Worm (Caenorhabditis elegans) whole organism, L4/young adult: Measurements from ENCODE around the gene srh-301.
"Not testable (repeated sequence)": the region's sequence is repeated elsewhere in the genome, so short reads cannot be mapped to it uniquely, and the experiment has no call there.

Experiments used
- W03F9.2 ChIP-seq: fragments of 150-350 bp; optimal IDR thresholded peaks from 2 replicates; lab custom pipeline; 2014; ENCODE audit warnings: missing biosample characterization, missing genetic modification characterization
- dao-5 ChIP-seq: sonication (generic microtip); optimal IDR thresholded peaks from 2 replicates; lab custom pipeline; 2016; ENCODE audit warnings: missing genotype, missing genetic modification characterization, moderate library complexity, missing compliant biosample characterization
- him-1 ChIP-seq: sonication (generic microtip); optimal IDR thresholded peaks from 2 replicates; lab custom pipeline; 2016; ENCODE audit warnings: missing genotype, missing genetic modification reagents, missing genetic modification characterization, missing compliant biosample characterization

srh-301 gene

DNA sequence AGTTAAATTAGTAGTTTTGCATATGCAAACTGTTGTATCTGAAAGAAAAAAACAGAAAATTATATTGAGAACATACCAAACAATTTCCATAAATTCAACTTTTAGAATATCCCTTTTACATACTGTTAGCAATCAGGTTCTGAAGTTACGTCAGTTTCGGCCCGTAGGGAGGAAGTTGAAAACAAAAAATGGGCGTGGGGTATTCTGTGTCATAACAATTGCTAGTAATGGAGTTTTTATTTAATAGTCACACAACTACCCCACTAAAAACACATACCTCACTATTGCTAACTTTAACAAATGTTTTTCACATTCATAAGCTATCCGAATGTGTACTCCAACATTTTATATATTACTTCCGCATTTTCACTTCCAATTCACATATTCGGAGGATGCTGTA is 2.9 kb upstream of the srh-301 start, which contains the start of gene srh-300:
TSS of gene srh-300 (plus strand) at position 301 of the 400 bp plus-strand sequence.
- no peak for TF ChIP-seq W03F9.2 (tag; lab: Kevin White, UChicago)
- TF ChIP-seq him-1 (tag; lab: Kevin White, UChicago): no peak
- TF ChIP-seq dao-5: no peak

DNA sequence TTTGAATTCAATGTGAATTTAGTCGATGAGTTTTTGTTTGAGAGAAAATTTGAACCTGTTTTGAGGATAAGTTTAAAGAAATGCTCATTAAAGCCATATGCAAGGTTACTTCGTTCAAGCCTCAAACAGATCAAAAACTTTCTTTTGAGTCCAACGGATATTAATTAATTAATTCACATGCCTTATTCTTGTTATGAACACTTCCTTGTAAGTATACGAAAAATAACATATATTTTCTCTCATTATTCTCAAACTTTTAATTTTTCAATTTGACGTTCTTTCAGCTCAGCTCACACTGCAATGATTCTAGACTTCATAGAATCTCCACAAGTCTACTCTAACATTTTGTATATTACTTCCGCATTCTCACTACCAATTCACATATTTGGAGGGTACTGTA is 3.6 kb downstream of the srh-301 start, which contains the start of gene srh-304:
TSS of gene srh-304 (plus strand) at position 301 of the 400 bp plus-strand sequence.
- TF ChIP-seq him-1 (tag; lab: Kevin White, UChicago) (no peak), dao-5 (no peak), W03F9.2 (tag; lab: Kevin White, UChicago) (no peak)

DNA sequence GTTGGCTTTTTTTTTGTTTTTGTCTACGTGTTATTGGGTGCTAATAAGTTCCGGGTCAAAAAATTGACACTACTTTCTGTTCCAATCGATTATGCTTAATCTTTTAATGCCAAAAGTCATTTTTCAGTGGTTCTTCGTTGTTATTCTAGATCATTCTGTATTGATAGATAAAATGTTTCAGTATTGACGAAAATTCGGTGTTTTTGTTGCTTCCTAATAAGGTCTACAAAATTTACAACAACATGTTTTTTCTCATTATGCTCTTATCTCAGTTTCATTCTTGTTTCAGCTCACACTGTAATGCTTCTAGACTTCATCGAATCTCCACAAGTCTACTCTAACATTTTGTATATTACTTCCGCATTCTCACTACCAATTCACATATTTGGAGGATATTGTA is 6.6 kb downstream of the srh-301 start, which contains the start of gene srh-303:
TSS of gene srh-303 (plus strand) at position 301 of the 400 bp plus-strand sequence.
- TF ChIP-seq dao-5 (no peak), W03F9.2 (tag; lab: Kevin White, UChicago) (no peak), him-1 (tag; lab: Kevin White, UChicago) (no peak)

DNA sequence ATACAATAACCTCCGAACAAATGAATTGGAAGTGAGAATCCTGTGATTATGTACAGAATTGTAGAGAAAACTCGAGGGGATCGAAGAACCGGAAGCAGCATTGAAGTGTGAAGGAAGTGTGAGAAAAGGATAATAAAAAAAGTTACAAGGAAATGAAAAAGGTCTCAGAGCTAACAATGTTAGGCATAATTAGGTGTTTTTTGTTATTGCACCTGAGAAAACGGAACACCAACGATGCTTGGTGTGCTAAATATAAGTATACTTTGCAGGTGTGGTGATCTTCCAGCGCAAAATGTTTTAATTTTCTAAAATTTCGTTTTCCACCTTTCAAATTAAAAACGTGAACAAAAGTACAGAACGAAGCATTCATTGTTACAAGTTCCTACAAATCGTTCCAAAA is 19.4 kb downstream of the srh-301 start, which contains the start of gene srh-286:
TSS of gene srh-286 (minus strand) at position 101 of the 400 bp plus-strand sequence.
- TF ChIP-seq him-1 (tag; lab: Kevin White, UChicago): no peak
- TF ChIP-seq dao-5: no peak
- no peak for TF ChIP-seq W03F9.2 (tag; lab: Kevin White, UChicago)

DNA sequence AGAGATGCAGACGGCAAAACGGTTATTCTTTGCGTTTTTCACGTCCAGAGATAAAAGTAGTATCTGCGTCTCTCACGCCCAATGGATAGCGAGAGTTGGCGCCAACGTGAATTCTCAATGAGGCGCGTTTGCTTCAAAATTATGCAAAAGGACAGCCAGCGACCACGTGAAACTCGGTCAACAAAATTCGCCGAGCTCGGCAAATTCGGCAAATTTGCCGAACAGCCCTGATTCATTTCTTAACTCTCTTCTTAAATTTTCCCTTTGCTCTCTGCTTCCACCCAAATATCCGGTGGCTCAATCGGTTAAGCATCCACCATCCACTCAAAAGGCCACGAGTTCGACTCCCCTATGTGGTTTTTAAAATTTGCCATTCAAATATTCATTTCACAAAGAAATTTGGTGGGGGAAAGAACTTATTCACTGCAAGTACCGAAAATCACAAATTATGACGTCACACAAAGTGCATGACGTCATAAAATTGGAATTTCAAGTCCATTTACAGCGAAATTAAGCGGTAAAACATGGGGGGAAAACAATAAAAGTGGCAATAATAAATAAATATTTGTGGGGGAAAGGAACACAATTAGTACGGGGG is 20.8 kb downstream of the srh-301 start:
- TF ChIP-seq dao-5: no peak
- TF ChIP-seq W03F9.2 (tag; lab: Kevin White, UChicago): no peak
- no peak for TF ChIP-seq him-1 (tag; lab: Kevin White, UChicago)

DNA sequence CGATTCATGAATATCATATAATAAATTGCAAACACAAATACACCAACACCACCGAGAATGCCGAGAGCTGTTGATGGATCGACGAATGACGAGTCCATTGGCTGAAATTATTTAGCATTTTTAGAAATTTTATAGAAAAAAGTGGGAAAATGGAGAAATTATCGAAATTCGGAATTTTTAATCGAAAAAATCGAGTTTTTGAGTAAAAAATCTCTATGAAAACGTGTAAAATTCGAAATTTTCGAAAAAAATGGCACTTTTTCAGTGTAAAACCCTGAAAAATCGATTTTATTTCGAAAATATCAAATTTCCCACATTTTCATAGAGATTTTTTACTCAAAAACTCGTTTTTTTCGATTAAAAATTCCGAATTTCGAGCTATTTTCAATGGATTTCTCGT is 31.2 kb downstream of the srh-301 start, which contains the start of gene tcc-1:
TSS of gene tcc-1 (minus strand) at position 101 of the 400 bp plus-strand sequence.
- no peak for TF ChIP-seq him-1 (tag; lab: Kevin White, UChicago)
- no peak for TF ChIP-seq dao-5
- no peak for TF ChIP-seq W03F9.2 (tag; lab: Kevin White, UChicago)

DNA sequence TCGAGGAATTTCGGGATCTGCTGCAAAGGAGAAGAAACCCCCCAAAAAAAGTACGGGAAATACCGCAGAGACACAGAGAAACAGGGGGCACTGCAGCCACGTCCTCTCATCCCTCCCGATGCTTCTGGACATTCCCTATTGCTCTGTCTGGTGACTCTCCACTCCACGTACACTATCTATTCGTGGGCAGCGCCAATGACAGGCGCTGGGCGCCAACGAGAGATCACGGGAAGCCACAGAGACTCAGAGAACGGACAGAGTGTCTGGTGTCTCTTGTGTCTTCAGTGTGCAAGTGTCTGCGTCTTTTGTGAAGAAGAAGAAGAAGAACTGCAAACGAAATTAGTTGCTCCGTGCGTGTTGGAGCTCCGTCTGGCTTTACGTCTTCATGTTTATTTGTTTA is 33.2 kb downstream of the srh-301 start:
- peak; percentile 71 for TF ChIP-seq him-1 (tag; lab: Kevin White, UChicago)
- no peak for TF ChIP-seq dao-5
- TF ChIP-seq W03F9.2 (tag; lab: Kevin White, UChicago): no peak

DNA sequence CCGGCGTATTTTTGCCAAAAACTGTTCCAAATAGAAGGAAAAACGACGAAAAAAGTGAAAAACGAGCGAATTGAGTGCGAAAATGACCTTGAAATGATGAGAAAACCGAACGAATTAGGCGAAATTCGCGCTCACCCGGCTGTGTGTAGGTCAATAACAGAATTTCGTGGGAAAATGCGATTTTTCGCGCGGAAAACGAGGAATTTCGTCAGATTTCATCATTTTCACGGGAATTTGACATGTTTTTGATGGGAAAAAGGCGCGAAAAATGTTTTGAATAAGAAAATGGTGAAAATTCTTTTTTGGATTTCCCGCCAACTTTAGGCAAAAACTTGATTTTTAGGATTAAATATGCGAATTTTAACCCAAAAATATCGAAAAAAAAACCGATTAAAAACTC is 34.4 kb downstream of the srh-301 start:
- TF ChIP-seq him-1 (tag; lab: Kevin White, UChicago): no peak
- TF ChIP-seq W03F9.2 (tag; lab: Kevin White, UChicago): no peak
- no peak for TF ChIP-seq dao-5

DNA sequence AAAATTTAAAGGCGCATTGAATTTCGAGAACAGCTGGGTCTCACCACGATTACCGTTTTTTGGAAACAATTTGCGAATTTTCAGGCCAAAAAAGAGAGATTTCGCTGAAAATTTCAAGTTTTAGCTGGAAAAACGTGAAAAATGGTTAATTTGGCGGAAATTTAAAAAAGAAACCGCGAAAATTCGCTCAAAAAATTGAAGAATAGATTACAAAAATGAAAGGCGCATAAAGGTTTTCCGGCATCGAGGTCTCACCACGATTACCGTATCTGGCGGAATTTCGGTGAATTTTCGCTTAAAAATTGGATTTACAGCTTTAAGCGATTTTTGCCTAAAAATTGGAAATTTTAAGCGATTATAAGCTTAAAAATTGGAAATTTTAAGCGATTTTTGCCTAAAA is 34.8 kb downstream of the srh-301 start:
- TF ChIP-seq him-1 (tag; lab: Kevin White, UChicago) (no peak), dao-5 (no peak), W03F9.2 (tag; lab: Kevin White, UChicago) (no peak)

DNA sequence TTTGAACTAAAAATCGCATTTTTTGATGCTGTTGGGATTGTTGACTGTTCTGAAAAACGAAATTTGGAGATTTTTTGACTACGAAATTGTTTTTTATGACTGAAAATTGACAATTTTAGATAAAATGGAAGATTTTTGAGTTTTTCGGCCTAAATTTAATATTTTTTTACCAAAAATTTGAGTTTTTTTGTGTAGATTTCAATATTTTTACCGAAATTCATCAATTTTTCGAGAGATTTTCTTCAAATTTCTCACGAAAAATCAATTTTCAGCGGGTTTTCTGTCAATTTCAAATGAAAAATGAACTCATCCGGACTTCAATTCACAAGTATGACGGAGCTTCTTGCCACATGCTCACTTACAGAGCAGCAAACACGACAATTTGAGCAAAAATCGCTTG is 40.6 kb downstream of the srh-301 start, which contains the start of gene Y59A8A.8:
TSS of gene Y59A8A.8 (plus strand) at position 301 of the 400 bp plus-strand sequence.
- not testable (repeated sequence) for TF ChIP-seq dao-5; him-1 (tag; lab: Kevin White, UChicago); W03F9.2 (tag; lab: Kevin White, UChicago)

DNA sequence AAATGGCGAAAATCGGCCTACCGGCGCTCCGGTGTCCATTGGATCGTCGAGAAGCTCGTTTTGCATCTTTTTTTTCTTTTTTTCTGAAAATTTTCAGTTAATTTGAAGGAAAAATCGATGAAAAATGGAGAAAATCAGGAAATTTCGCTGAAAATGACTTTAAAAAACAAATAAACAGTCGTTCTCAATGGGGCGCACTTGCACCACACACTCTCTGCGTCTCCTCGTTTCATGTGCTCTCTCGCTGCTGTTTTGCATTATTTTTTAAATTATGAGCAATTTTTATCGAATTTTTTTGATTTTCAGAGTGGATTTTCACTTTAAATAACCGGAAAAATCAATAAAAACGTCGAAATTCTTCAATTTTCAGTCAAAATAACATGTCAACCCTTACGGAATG is 45.9 kb downstream of the srh-301 start, which contains the start of gene csn-1:
TSS of gene csn-1 (minus strand) at position 83 of the 400 bp plus-strand sequence.
- TF ChIP-seq him-1 (tag; lab: Kevin White, UChicago) (no peak), dao-5 (no peak), W03F9.2 (tag; lab: Kevin White, UChicago) (no peak)

DNA sequence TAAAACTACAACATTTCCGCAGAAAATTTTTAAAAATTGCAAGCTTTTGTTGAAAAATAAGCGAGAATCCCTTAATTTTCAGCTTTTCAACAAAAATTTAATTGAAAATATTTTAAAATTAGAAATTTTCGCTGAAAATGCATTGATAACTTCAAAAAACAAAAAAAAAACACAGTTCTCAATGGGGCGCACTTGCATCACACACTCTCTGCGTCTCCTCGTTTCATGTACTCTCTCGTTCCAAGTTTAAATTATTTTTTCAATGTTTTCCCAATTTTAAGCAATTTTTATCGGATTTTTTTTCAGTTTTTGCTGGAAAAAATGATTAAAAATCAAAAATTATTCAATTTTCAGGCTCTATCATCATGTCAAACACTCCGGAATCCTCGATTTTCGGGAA is 46.3 kb downstream of the srh-301 start, which contains the start of gene phf-14:
TSS of gene phf-14 (plus strand) at position 345 of the 400 bp plus-strand sequence.
- TF ChIP-seq dao-5: no peak
- peak; percentile 76 for TF ChIP-seq W03F9.2 (tag; lab: Kevin White, UChicago)
- TF ChIP-seq him-1 (tag; lab: Kevin White, UChicago): no peak
